Fruit fly (Drosophila melanogaster) whole organism, embryonic: ENCODE data around the gene Vajk3.

Source experiments
- Abd-B ChIP-seq: fragments of 200-800 bp; sonication (Bioruptor generic); optimal IDR thresholded peaks from 2 replicates; lab custom pipeline; 2018; ENCODE audit warnings: missing biosample characterization, mild to moderate bottlenecking, missing genetic modification characterization, moderate library complexity
- Antp ChIP-seq: fragments of 200-800 bp; sonication (Bioruptor generic); optimal IDR thresholded peaks from 3 replicates; lab custom pipeline; 2016; ENCODE audit warnings: missing biosample characterization, missing genetic modification characterization
- Blimp-1 ChIP-seq: fragments of 200-800 bp; sonication (Bioruptor generic); optimal IDR thresholded peaks from 3 replicates; lab custom pipeline; 2018; ENCODE audit warnings: missing biosample characterization, missing genetic modification characterization, mild to moderate bottlenecking, moderate library complexity, missing genetic modification reagents
- CG10366 ChIP-seq: fragments of 200-800 bp; sonication (Bioruptor generic); IDR thresholded peaks from 2 replicates; pipeline ENCODE4 v1.3.6; 2022; ENCODE audit warnings: missing biosample characterization, missing genetic modification characterization
- CG10543 ChIP-seq: fragments of 200-800 bp; sonication (Bioruptor generic); optimal IDR thresholded peaks from 3 replicates; lab custom pipeline; 2017; ENCODE audit warnings: missing biosample characterization, mild to moderate bottlenecking, missing genetic modification characterization, moderate library complexity
- CG11456 ChIP-seq: fragments of 200-800 bp; sonication (Bioruptor generic); IDR thresholded peaks from 3 replicates; pipeline ENCODE4 v1.3.6; 2022; ENCODE audit warnings: missing biosample characterization, missing genetic modification characterization
- CG12104 ChIP-seq: fragments of 200-800 bp; sonication (Bioruptor generic); optimal IDR thresholded peaks from 3 replicates; lab custom pipeline; 2016; ENCODE audit warnings: missing biosample characterization, missing genetic modification characterization
- CG13287 ChIP-seq: fragments of 200-800 bp; sonication (Bioruptor generic); IDR thresholded peaks from 2 replicates; pipeline ENCODE4 v1.3.6; 2022; ENCODE audit warnings: missing biosample characterization, missing genetic modification characterization; ENCODE audit not compliant: partially characterized antibody
- CG14050 ChIP-seq: fragments of 200-800 bp; sonication (Bioruptor generic); IDR thresholded peaks from 3 replicates; pipeline ENCODE4 v1.3.6; 2022; ENCODE audit warnings: missing biosample characterization, missing genetic modification characterization
- CG1529 ChIP-seq: fragments of 200-800 bp; sonication (Bioruptor generic); optimal IDR thresholded peaks from 3 replicates; lab custom pipeline; 2018; ENCODE audit warnings: missing biosample characterization, missing genetic modification characterization
- CG1602 ChIP-seq: fragments of 200-800 bp; sonication (Bioruptor generic); optimal IDR thresholded peaks from 3 replicates; lab custom pipeline; 2016; ENCODE audit warnings: missing biosample characterization, missing genetic modification characterization
- CG17568 ChIP-seq: fragments of 200-800 bp; sonication (Bioruptor generic); optimal IDR thresholded peaks from 2 replicates; lab custom pipeline; 2018; ENCODE audit warnings: missing biosample characterization, mild to moderate bottlenecking, missing genetic modification characterization, moderate library complexity
- CG17612 ChIP-seq: fragments of 200-800 bp; sonication (Bioruptor generic); IDR thresholded peaks from 2 replicates; pipeline ENCODE4 v1.3.6; 2022; ENCODE audit warnings: missing biosample characterization, missing genetic modification characterization
- CG18011 ChIP-seq: fragments of 200-800 bp; sonication (Bioruptor generic); optimal IDR thresholded peaks from 2 replicates; lab custom pipeline; 2017; ENCODE audit warnings: missing biosample characterization, missing genetic modification characterization, mild to moderate bottlenecking, moderate library complexity, missing genotype
- CG30431 ChIP-seq: fragments of 200-800 bp; sonication (Bioruptor generic); optimal IDR thresholded peaks from 2 replicates; lab custom pipeline; 2017; ENCODE audit warnings: missing biosample characterization, missing genetic modification characterization
- CG34376 ChIP-seq: fragments of 200-800 bp; sonication (Bioruptor generic); optimal IDR thresholded peaks from 2 replicates; lab custom pipeline; 2018; ENCODE audit warnings: missing biosample characterization, mild to moderate bottlenecking, missing genetic modification characterization
- CG5180 ChIP-seq: fragments of 200-800 bp; sonication (Bioruptor generic); optimal IDR thresholded peaks from 3 replicates; lab custom pipeline; 2017; ENCODE audit warnings: missing biosample characterization, missing genetic modification characterization, mild to moderate bottlenecking, moderate library complexity, missing genetic modification reagents
- CG5245 ChIP-seq: fragments of 200-800 bp; sonication (Bioruptor generic); optimal IDR thresholded peaks from 3 replicates; lab custom pipeline; 2016; ENCODE audit warnings: missing biosample characterization, missing genetic modification characterization
- CG7928 ChIP-seq: fragments of 200-800 bp; sonication (Bioruptor generic); optimal IDR thresholded peaks from 2 replicates; lab custom pipeline; 2017; ENCODE audit warnings: missing biosample characterization, mild to moderate bottlenecking, missing genetic modification characterization
- CkIIα-i1 ChIP-seq: fragments of 200-800 bp; sonication (Bioruptor generic); IDR thresholded peaks from 2 replicates; pipeline ENCODE4 v1.3.6; 2022; ENCODE audit warnings: missing biosample characterization, missing genetic modification characterization
- D19A ChIP-seq: fragments of 200-800 bp; optimal IDR thresholded peaks from 3 replicates; lab custom pipeline; 2019; ENCODE audit warnings: missing biosample characterization, mild to moderate bottlenecking, missing genetic modification characterization, moderate library complexity
- D19B ChIP-seq: fragments of 200-800 bp; sonication (Bioruptor generic); optimal IDR thresholded peaks from 2 replicates; lab custom pipeline; 2017; ENCODE audit warnings: missing biosample characterization, mild to moderate bottlenecking, missing genetic modification characterization
- Drgx ChIP-seq: fragments of 200-800 bp; sonication (Bioruptor generic); IDR thresholded peaks from 2 replicates; pipeline ENCODE4 v1.3.6; 2022; ENCODE audit warnings: missing biosample characterization, missing genetic modification characterization
- E2f2 ChIP-seq: fragments of 200-800 bp; sonication (Bioruptor generic); IDR thresholded peaks from 2 replicates; pipeline ENCODE4 v1.3.6; 2022; ENCODE audit warnings: missing biosample characterization, missing genetic modification characterization
- Ets65A ChIP-seq: fragments of 200-800 bp; sonication (Bioruptor generic); peaks from one replicate; lab custom pipeline; 2016; ENCODE audit warnings: missing biosample characterization, missing genetic modification characterization
- Fer2 ChIP-seq: fragments of 200-800 bp; sonication (Bioruptor generic); optimal IDR thresholded peaks from 2 replicates; lab custom pipeline; 2018; ENCODE audit warnings: missing biosample characterization, mild to moderate bottlenecking, missing genetic modification characterization, moderate library complexity
- Fer3 ChIP-seq: fragments of 200-800 bp; sonication (Bioruptor generic); optimal IDR thresholded peaks from 2 replicates; lab custom pipeline; 2018; ENCODE audit warnings: missing biosample characterization, mild to moderate bottlenecking, missing genetic modification characterization, moderate library complexity
- Gug ChIP-seq: fragments of 200-800 bp; sonication (Bioruptor generic); IDR thresholded peaks from 4 replicates; pipeline ENCODE4 v1.3.6; 2022; ENCODE audit warnings: missing biosample characterization, missing genetic modification characterization
- Myb ChIP-seq: fragments of 200-800 bp; sonication (Bioruptor generic); optimal IDR thresholded peaks from 2 replicates; lab custom pipeline; 2016; ENCODE audit warnings: missing biosample characterization, missing genetic modification characterization
- NC2α ChIP-seq: fragments of 200-800 bp; sonication (Bioruptor generic); optimal IDR thresholded peaks from 2 replicates; lab custom pipeline; 2016; ENCODE audit warnings: missing biosample characterization, missing genetic modification characterization
- Optix ChIP-seq: fragments of 200-800 bp; sonication (Bioruptor generic); IDR thresholded peaks from 3 replicates; pipeline ENCODE4 v1.3.6; 2022; ENCODE audit warnings: missing biosample characterization, missing genetic modification characterization
- Pdp1 ChIP-seq, 2 experiments: fragments of 200-800 bp; sonication (Bioruptor generic); optimal IDR thresholded peaks; 3 replicates each; lab custom pipeline; 2016; ENCODE audit warnings: missing biosample characterization in 2 of 2, missing genetic modification characterization in 2 of 2, mild to moderate bottlenecking in 1 of 2, moderate library complexity in 1 of 2
- az2 ChIP-seq: fragments of 200-800 bp; sonication (Bioruptor generic); optimal IDR thresholded peaks from 3 replicates; lab custom pipeline; 2016; ENCODE audit warnings: missing biosample characterization, missing genetic modification characterization
- cad ChIP-seq: fragments of >200 bp; optimal IDR thresholded peaks from 2 replicates; lab custom pipeline; 2017; ENCODE audit warnings: missing biosample characterization, missing genetic modification characterization
- ewg ChIP-seq: fragments of 200-800 bp; sonication (Bioruptor generic); optimal IDR thresholded peaks from 3 replicates; lab custom pipeline; 2017; ENCODE audit warnings: mild to moderate bottlenecking, missing biosample characterization, missing genetic modification reagents, missing genetic modification characterization
- gt ChIP-seq: fragments of 200-800 bp; sonication (Bioruptor generic); IDR thresholded peaks from 2 replicates; pipeline ENCODE4 v1.3.6; 2022; ENCODE audit warnings: missing biosample characterization, missing genetic modification characterization
- hbn ChIP-seq: fragments of 200-800 bp; sonication (Bioruptor generic); IDR thresholded peaks from 2 replicates; pipeline ENCODE4 v1.3.6; 2022; ENCODE audit warnings: missing biosample characterization, missing genetic modification characterization; ENCODE audit not compliant: partially characterized antibody
- insv ChIP-seq, 2 experiments: fragments of 200-800 bp; sonication (Bioruptor generic); optimal IDR thresholded peaks; 3 replicates each; lab custom pipeline; 2016 to 2018; ENCODE audit warnings: missing biosample characterization in 2 of 2, missing genetic modification characterization in 2 of 2
- lmd ChIP-seq: fragments of 200-800 bp; sonication (Bioruptor generic); IDR thresholded peaks from 2 replicates; pipeline ENCODE4 v1.3.6; 2022; ENCODE audit warnings: missing biosample characterization, missing genetic modification characterization
- pros ChIP-seq: fragments of 200-800 bp; sonication (Bioruptor generic); optimal IDR thresholded peaks from 3 replicates; lab custom pipeline; 2019; ENCODE audit warnings: missing biosample characterization, mild to moderate bottlenecking, missing genetic modification characterization, moderate library complexity
- repo ChIP-seq: fragments of 200-800 bp; sonication (Bioruptor generic); optimal IDR thresholded peaks from 2 replicates; lab custom pipeline; 2016; ENCODE audit warnings: missing biosample characterization, missing genetic modification characterization
- stwl ChIP-seq: fragments of 200-800 bp; sonication (Bioruptor generic); optimal IDR thresholded peaks from 3 replicates; lab custom pipeline; 2018; ENCODE audit warnings: missing biosample characterization, mild to moderate bottlenecking, missing genetic modification characterization, moderate library complexity
- sug ChIP-seq: fragments of 200-800 bp; optimal IDR thresholded peaks from 2 replicates; lab custom pipeline; 2019; ENCODE audit warnings: missing biosample characterization, mild to moderate bottlenecking, missing genetic modification characterization, moderate library complexity
- tgo ChIP-seq: fragments of 200-800 bp; sonication (Bioruptor generic); IDR thresholded peaks from 3 replicates; pipeline ENCODE4 v1.3.6; 2022; ENCODE audit warnings: missing biosample characterization, missing genetic modification characterization
- vfl ChIP-seq: fragments of 200-800 bp; sonication (Bioruptor generic); optimal IDR thresholded peaks from 2 replicates; lab custom pipeline; 2016; ENCODE audit warnings: missing biosample characterization, missing genetic modification characterization

Gene Vajk3

dm6 chr2L:13967846-13968350, 20.6 kb upstream of the Vajk3 start, which contains the start of gene NimB3:
NimB3 (minus strand) TSS chr2L:13967985.
- TF ChIP-seq CG5245 (GFP tag; lab: Kevin White, UChicago) = no peak
- TF ChIP-seq D19B (GFP tag; lab: Kevin White, UChicago) = peak; percentile 51
- TF ChIP-seq D19A (tag; lab: Kevin White, UChicago) = peak; percentile 24
- TF ChIP-seq Blimp-1 = peak; percentile 15
- TF ChIP-seq Drgx (GFP tag; lab: Robert Waterston, UW) = 0 out of 2 replicates have a peak, but pooled peaks have one; percentile 14
- TF ChIP-seq hbn (GFP tag; lab: Robert Waterston, UW) = no peak
- TF ChIP-seq CG12104 (GFP tag; lab: Kevin White, UChicago) = no peak
- TF ChIP-seq CG30431 = no peak
- no peak for TF ChIP-seq insv (GFP tag; optimal IDR thresholded peaks at IDR 0.05; lab: Kevin White, UChicago)

DNA sequence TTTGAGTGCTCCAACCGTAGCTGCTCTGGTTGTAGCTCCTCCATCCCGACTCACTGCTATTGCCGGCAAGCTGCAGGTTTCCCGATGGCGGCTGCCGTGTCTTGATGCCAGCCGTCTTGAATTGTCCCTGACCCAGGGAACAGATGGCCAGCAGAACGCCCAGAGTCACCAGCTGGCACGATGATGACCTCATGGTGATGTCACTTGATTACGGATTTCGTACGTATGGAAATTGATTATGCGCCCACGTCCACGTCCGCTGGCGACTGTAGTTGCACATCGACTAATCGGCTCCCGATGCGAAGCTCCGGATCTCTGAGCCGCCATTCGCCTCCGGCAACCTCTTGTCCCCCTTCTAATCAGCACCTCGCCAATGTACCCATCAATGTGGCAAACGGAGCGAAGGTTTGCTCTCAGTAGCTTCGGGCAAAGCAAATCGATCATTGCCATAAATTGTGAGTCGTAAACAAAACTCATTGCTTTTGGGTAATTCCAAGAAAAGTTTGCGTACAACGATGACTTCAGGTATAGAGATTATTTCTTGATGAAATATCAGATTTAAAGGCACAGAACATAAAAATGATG, 19.5 kb upstream of the Vajk3 start, which contains the start of gene NimB2:
Gene NimB2 (minus strand): TSS at position 287 of the 585 bp plus-strand sequence.
- TF ChIP-seq repo (GFP tag; lab: Kevin White, UChicago) (no peak), Antp (no peak), CG17568 (GFP tag; lab: Kevin White, UChicago) (no peak), CG10543 (GFP tag; lab: Kevin White, UChicago) (peak; percentile 21), tgo (GFP tag; lab: Robert Waterston, UW) (no peak), CG7928 (GFP tag; lab: Kevin White, UChicago) (no peak), sug (tag; lab: Kevin White, UChicago) (peak; percentile 19), vfl (GFP tag; lab: Kevin White, UChicago) (no peak), NC2α (no peak), CG5180 (GFP tag; lab: Kevin White, UChicago) (no peak), gt (GFP tag; lab: Robert Waterston, UW) (no peak), cad (GFP tag; lab: Kevin White, UChicago) (no peak), CG1602 (no peak), Gug (GFP tag; lab: Robert Waterston, UW) (no peak), Myb (GFP tag; lab: Kevin White, UChicago) (no peak), CG34376 (GFP tag; lab: Kevin White, UChicago) (peak; percentile 81), Fer2 (tag; lab: Kevin White, UChicago) (no peak), CG1529 (GFP tag; lab: Kevin White, UChicago) (no peak), Pdp1 (GFP tag; optimal IDR thresholded peaks at IDR 0.05; lab: Kevin White, UChicago) (peak in 1 of 2 experiments; percentile 14), ewg (no peak), pros (GFP tag; lab: Kevin White, UChicago) (no peak)

- TF ChIP-seq CG13287 (GFP tag; lab: Robert Waterston, UW) (no peak), Ets65A (peak; percentile 67)
- TF ChIP-seq, all 482 proteins: peak for 1
Observed at dm6 chr2L:13963467-13964122, 16.3 kb upstream of the Vajk3 start, which contains the start of gene NimB1. NimB1 (plus strand) TSS chr2L:13963507.

- no peak for TF ChIP-seq az2
- peak; percentile 50 for TF ChIP-seq stwl
- TF ChIP-seq CG14050 (GFP tag; lab: Robert Waterston, UW) = no peak
- peak; percentile 27 for TF ChIP-seq Abd-B
- TF ChIP-seq Fer3 = no peak
- no peak for TF ChIP-seq CkIIα-i1 (GFP tag; lab: Robert Waterston, UW)
- TF ChIP-seq CG18011 = peak; percentile 95
- no peak for TF ChIP-seq CG17612 (GFP tag; lab: Robert Waterston, UW)
- TF ChIP-seq E2f2 = no peak
- no peak for TF ChIP-seq lmd
- no peak for TF ChIP-seq CG10366 (GFP tag; lab: Robert Waterston, UW)
- TF ChIP-seq CG11456 = 0 out of 3 replicates have a peak, but pooled peaks have one; percentile 4
- TF ChIP-seq Optix (GFP tag; lab: Robert Waterston, UW) = 0 out of 3 replicates have a peak, but pooled peaks have one; percentile 10
Observed at dm6 chr2L:13960399-13960798, 13.1 kb upstream of the Vajk3 start.
